Fruit fly (Drosophila melanogaster): ENCODE results near the gene Ziz.

Gene Ziz

dm6 chr2L:7521627-7522026, 25.5 kb upstream of the Ziz start:
- TF ChIP-seq Hr38 (GFP tag; optimal IDR thresholded peaks at IDR 0.05) (no peak), Eip75B (GFP tag; optimal IDR thresholded peaks at IDR 0.05) (no peak), fkh (GFP tag; optimal IDR thresholded peaks at IDR 0.05) (peak; percentile 51), net (GFP tag; optimal IDR thresholded peaks at IDR 0.05) (no peak), CG32006 (GFP tag; optimal IDR thresholded peaks at IDR 0.05) (no peak), OdsH (GFP tag; optimal IDR thresholded peaks at IDR 0.05) (no peak), CG6163 (GFP tag; IDR thresholded peaks at IDR 0.05) (no peak), Lpt (GFP tag; optimal IDR thresholded peaks at IDR 0.05) (no peak), vri (GFP tag; optimal IDR thresholded peaks at IDR 0.05) (peak; percentile 24), fd85E (GFP tag; optimal IDR thresholded peaks at IDR 0.05) (no peak)

- peak; percentile 32; the same call in 1 of the 2 replicates for TF ChIP-seq CG11294 (GFP tag; IDR thresholded peaks at IDR 0.05)
- TF ChIP-seq cyc (GFP tag; optimal IDR thresholded peaks at IDR 0.05): no peak
- TF ChIP-seq net (GFP tag; optimal IDR thresholded peaks at IDR 0.05): no peak
- peak; percentile 11 for TF ChIP-seq CG6276 (GFP tag; optimal IDR thresholded peaks at IDR 0.05)
- TF ChIP-seq Lpt (GFP tag; optimal IDR thresholded peaks at IDR 0.05): peak; percentile 15
- peak; percentile 54; the same call in 1 of the 3 replicates for TF ChIP-seq CG6163 (GFP tag; IDR thresholded peaks at IDR 0.05)
- TF ChIP-seq CG9139 (GFP tag; optimal IDR thresholded peaks at IDR 0.05): no peak
- TF ChIP-seq Blimp-1 (GFP tag; optimal IDR thresholded peaks at IDR 0.05): no peak
- TF ChIP-seq CG3919 (GFP tag; optimal IDR thresholded peaks at IDR 0.05): no peak
- no peak for TF ChIP-seq fd59A (GFP tag; optimal IDR thresholded peaks at IDR 0.05)
- no peak for TF ChIP-seq fd85E (GFP tag; optimal IDR thresholded peaks at IDR 0.05)
- no peak for TF ChIP-seq Gug (GFP tag; IDR thresholded peaks at IDR 0.05)
- peak; percentile 68 for TF ChIP-seq eg (GFP tag; IDR thresholded peaks at IDR 0.05)
- TF ChIP-seq CG1621 (tag; optimal IDR thresholded peaks at IDR 0.05): no peak
- no peak for TF ChIP-seq CG8632 (GFP tag; optimal IDR thresholded peaks at IDR 0.05)
- TF ChIP-seq CG32006 (GFP tag; optimal IDR thresholded peaks at IDR 0.05): peak; percentile 21
- TF ChIP-seq CG11762 (GFP tag; optimal IDR thresholded peaks at IDR 0.05; ENCODE audit: insufficient read depth): no peak
- TF ChIP-seq Sox15 (GFP tag; optimal IDR thresholded peaks at IDR 0.05): no peak
- no peak for TF ChIP-seq CG10631 (GFP tag; optimal IDR thresholded peaks at IDR 0.05)
- 0 out of 2 replicates have a peak, but pooled peaks have one; percentile 50 for TF ChIP-seq CG15336 (GFP tag; IDR thresholded peaks at IDR 0.05)
- TF ChIP-seq OdsH (GFP tag; optimal IDR thresholded peaks at IDR 0.05): peak; percentile 20
- no peak for TF ChIP-seq CG7368 (GFP tag; optimal IDR thresholded peaks at IDR 0.05)
- no peak for TF ChIP-seq Sox14 (GFP tag; optimal IDR thresholded peaks at IDR 0.05)
- no peak for TF ChIP-seq achi (GFP tag; optimal IDR thresholded peaks at IDR 0.05)
- TF ChIP-seq Eip93F (GFP tag; optimal IDR thresholded peaks at IDR 0.05): no peak
Observed at dm6 chr2L:7520575-7520974, 24.5 kb upstream of the Ziz start.

dm6 chr2L:7519580-7520174, 23.6 kb upstream of the Ziz start:
- TF ChIP-seq Eip78C (GFP tag) (peak; percentile 19), CG11762 (GFP tag; optimal IDR thresholded peaks at IDR 0.05; ENCODE audit: insufficient read depth) (no peak)

- TF ChIP-seq fkh (GFP tag; optimal IDR thresholded peaks at IDR 0.05) (peak; percentile 91), CG3032 (tag; optimal IDR thresholded peaks at IDR 0.05) (no peak), Hr39 (GFP tag; optimal IDR thresholded peaks at IDR 0.05) (no peak), CG8119 (GFP tag; IDR thresholded peaks at IDR 0.05) (no peak)
Observed at dm6 chr2L:7518896-7519295, 22.8 kb upstream of the Ziz start.

- no peak for TF ChIP-seq CG11762 (GFP tag; optimal IDR thresholded peaks at IDR 0.05; ENCODE audit: insufficient read depth)
- TF ChIP-seq CG32006 (GFP tag; optimal IDR thresholded peaks at IDR 0.05): peak; percentile 50
- peak; percentile 2 for TF ChIP-seq CG3919 (GFP tag; optimal IDR thresholded peaks at IDR 0.05)
- peak; percentile 7 for TF ChIP-seq acj6 (GFP tag; optimal IDR thresholded peaks at IDR 0.05)
- no peak for TF ChIP-seq OdsH (GFP tag; optimal IDR thresholded peaks at IDR 0.05)
- peak; percentile 66; the same call in 2 of the 3 replicates for TF ChIP-seq CG6163 (GFP tag; IDR thresholded peaks at IDR 0.05)
- peak; percentile 54 for TF ChIP-seq CG15336 (GFP tag; IDR thresholded peaks at IDR 0.05)
- TF ChIP-seq Ets21C (GFP tag; optimal IDR thresholded peaks at IDR 0.05): no peak
- no peak for TF ChIP-seq CG8632 (GFP tag; optimal IDR thresholded peaks at IDR 0.05)
- peak; percentile 12 for TF ChIP-seq svp (GFP tag)
- TF ChIP-seq salr (GFP tag; optimal IDR thresholded peaks at IDR 0.05): peak in 1 of 2 experiments; percentile 4
- peak; percentile 70 for TF ChIP-seq Eip78C (GFP tag)
- TF ChIP-seq eg (GFP tag; IDR thresholded peaks at IDR 0.05): peak; percentile 55; the same call in 1 of the 3 replicates
- TF ChIP-seq Hr4 (GFP tag; optimal IDR thresholded peaks at IDR 0.05): peak; percentile 32
- no peak for TF ChIP-seq CG16779 (tag; optimal IDR thresholded peaks at IDR 0.05)
Observed at dm6 chr2L:7515396-7515795, 19.3 kb upstream of the Ziz start.
